Worm (Caenorhabditis elegans): ENCODE data around the gene ift-43.

Gene ift-43

ce11 chrII:5668830-5669229 is 8.2 kb upstream of the ift-43 start, which contains the start of gene C25H3.7:
C25H3.7 (minus strand) TSS chrII:5668930.
- TF ChIP-seq unc-62 (GFP tag; optimal IDR thresholded peaks at IDR 0.05): no peak

- no peak for TF ChIP-seq unc-62 (GFP tag; optimal IDR thresholded peaks at IDR 0.05)
Observed at ce11 chrII:5667540-5667939, 7.0 kb upstream of the ift-43 start.

ce11 chrII:5665991-5666390 is 5.4 kb upstream of the ift-43 start, which contains the start of gene C25H3.16:
C25H3.16 (plus strand) TSS chrII:5666291.
- no peak for TF ChIP-seq unc-62 (GFP tag; optimal IDR thresholded peaks at IDR 0.05)

- TF ChIP-seq unc-62 (GFP tag; optimal IDR thresholded peaks at IDR 0.05): no peak
Observed at ce11 chrII:5665029-5665428, 4.4 kb upstream of the ift-43 start, which contains the start of gene C25H3.15. C25H3.15 (plus strand) TSS chrII:5665329.

- no peak for TF ChIP-seq unc-62 (GFP tag; optimal IDR thresholded peaks at IDR 0.05)
Observed at ce11 chrII:5663180-5663791, 2.7 kb upstream of the ift-43 start.

ce11 chrII:5661735-5662177 is 1.2 kb upstream of the ift-43 start:
- TF ChIP-seq unc-62 (GFP tag; optimal IDR thresholded peaks at IDR 0.05): no peak

ce11 chrII:5660155-5660554 is 431 bp downstream of the ift-43 start:
- no peak for TF ChIP-seq unc-62 (GFP tag; optimal IDR thresholded peaks at IDR 0.05)

- TF ChIP-seq unc-62 (GFP tag; optimal IDR thresholded peaks at IDR 0.05): no peak
Observed at ce11 chrII:5659675-5660074, 911 bp downstream of the ift-43 start, which contains the start of gene fut-3. fut-3 (minus strand) TSS chrII:5659775.

ce11 chrII:5654215-5654614 is 6.4 kb downstream of the ift-43 start, which contains the start of gene F59E12.1:
F59E12.1 (plus strand) TSS chrII:5654515.
- no peak for TF ChIP-seq unc-62 (GFP tag; optimal IDR thresholded peaks at IDR 0.05)

- no peak for TF ChIP-seq unc-62 (GFP tag; optimal IDR thresholded peaks at IDR 0.05)
Observed at ce11 chrII:5652334-5652733, 8.3 kb downstream of the ift-43 start, which contains the start of gene bli-2. bli-2 (minus strand) TSS chrII:5652434.

ce11 chrII:5651426-5651825 is 9.2 kb downstream of the ift-43 start:
- no peak for TF ChIP-seq unc-62 (GFP tag; optimal IDR thresholded peaks at IDR 0.05)

ce11 chrII:5649236-5650004 is 11.2 kb downstream of the ift-43 start, which contains the start of the genes sam-4, F59E12.17 and zyg-1:
sam-4 (minus strand) TSS chrII:5649286.
F59E12.17 (minus strand) TSS chrII:5649470.
zyg-1 (plus strand) TSS chrII:5649748.
- TF ChIP-seq unc-62 (GFP tag; optimal IDR thresholded peaks at IDR 0.05): no peak

- no peak for TF ChIP-seq unc-62 (GFP tag; optimal IDR thresholded peaks at IDR 0.05)
Observed at ce11 chrII:5648272-5648671, 12.3 kb downstream of the ift-43 start, which contains the start of gene ddl-1. ddl-1 (minus strand) TSS chrII:5648372.

ce11 chrII:5646942-5647341 is 13.6 kb downstream of the ift-43 start, which contains the start of gene F59E12.9:
F59E12.9 (minus strand) TSS chrII:5647042.
- no peak for TF ChIP-seq unc-62 (GFP tag; optimal IDR thresholded peaks at IDR 0.05)

ce11 chrII:5642110-5642509 is 18.5 kb downstream of the ift-43 start:
- TF ChIP-seq unc-62 (GFP tag; optimal IDR thresholded peaks at IDR 0.05): no peak

ce11 chrII:5640362-5641079 is 20.1 kb downstream of the ift-43 start:
- TF ChIP-seq unc-62 (GFP tag; optimal IDR thresholded peaks at IDR 0.05): no peak

Data from whole organism, dauer.